Fruit fly (Drosophila melanogaster) whole organism, wandering third instar larva: Measurements from ENCODE around the gene Cep290.

ENCODE experiments used
- Abd-B ChIP-seq: fragments of >200 bp; optimal IDR thresholded peaks from 2 replicates; lab custom pipeline; 2017; ENCODE audit warnings: missing biosample characterization, missing genetic modification characterization
- CG32264 ChIP-seq: fragments of 200-800 bp; sonication (Bioruptor generic); optimal IDR thresholded peaks from 2 replicates; lab custom pipeline; 2016; ENCODE audit warnings: missing biosample characterization, missing genetic modification characterization
- CG9705 ChIP-seq: fragments of 200-800 bp; sonication (Bioruptor generic); optimal IDR thresholded peaks from 2 replicates; lab custom pipeline; 2018; ENCODE audit warnings: missing biosample characterization, mild to moderate bottlenecking, missing genetic modification characterization
- CrebA ChIP-seq: fragments of 200-800 bp; sonication (Bioruptor generic); optimal IDR thresholded peaks from 2 replicates; lab custom pipeline; 2016; ENCODE audit warnings: missing biosample characterization, mild to moderate bottlenecking, missing genetic modification characterization, borderline replicate concordance
- Dfd ChIP-seq: fragments of >200 bp; optimal IDR thresholded peaks from 2 replicates; lab custom pipeline; 2017; ENCODE audit warnings: missing biosample characterization, missing genetic modification characterization
- Dif ChIP-seq: fragments of 200-275, 200-300 bp; sonication (Bioruptor generic); optimal IDR thresholded peaks from 2 replicates; lab custom pipeline; 2018; ENCODE audit warnings: missing biosample characterization, missing genetic modification characterization; ENCODE audit not compliant: partially characterized antibody
- GATAd ChIP-seq: sonication (Bioruptor generic); optimal IDR thresholded peaks from 2 replicates; lab custom pipeline; 2016; ENCODE audit warnings: missing biosample characterization, missing genetic modification characterization
- HLH106 ChIP-seq: fragments of 200-800 bp; optimal IDR thresholded peaks from 3 replicates; lab custom pipeline; 2019; ENCODE audit warnings: missing biosample characterization, mild to moderate bottlenecking, missing genetic modification characterization, moderate library complexity
- Hnf4 ChIP-seq: fragments of 200-800 bp; sonication (Bioruptor generic); optimal IDR thresholded peaks from 2 replicates; lab custom pipeline; 2016; ENCODE audit warnings: missing biosample characterization, mild to moderate bottlenecking, missing genetic modification characterization
- Hr78 ChIP-seq: fragments of >200 bp; optimal IDR thresholded peaks from 2 replicates; lab custom pipeline; 2017; ENCODE audit warnings: missing biosample characterization, missing genetic modification characterization
- Hr83 ChIP-seq: fragments of 200-300 bp; sonication (Bioruptor generic); optimal IDR thresholded peaks from 2 replicates; lab custom pipeline; 2016; ENCODE audit warnings: missing biosample characterization, mild to moderate bottlenecking, missing genetic modification characterization, moderate library complexity; ENCODE audit not compliant: poor library complexity, severe bottlenecking
- Jra ChIP-seq: sonication (Bioruptor generic); optimal IDR thresholded peaks from 2 replicates; lab custom pipeline; 2016; ENCODE audit warnings: missing biosample characterization, missing genetic modification characterization
- Mio ChIP-seq: sonication (Bioruptor generic); optimal IDR thresholded peaks from 2 replicates; lab custom pipeline; 2016; ENCODE audit warnings: missing biosample characterization, missing genetic modification characterization
- Myc ChIP-seq: fragments of >200 bp; optimal IDR thresholded peaks from 2 replicates; lab custom pipeline; 2017
- N ChIP-seq: fragments of >200 bp; optimal IDR thresholded peaks from 2 replicates; lab custom pipeline; 2018; ENCODE audit warnings: missing biosample characterization, missing external identifiers, missing genetic modification characterization
- OdsH ChIP-seq: fragments of 200-800 bp; sonication (Bioruptor generic); optimal IDR thresholded peaks from 2 replicates; lab custom pipeline; 2016; ENCODE audit warnings: missing biosample characterization, mild to moderate bottlenecking, missing genetic modification characterization
- Rel ChIP-seq, 2 experiments: fragments of 200-800 bp; sonication (Bioruptor generic) in 1 of 2; optimal IDR thresholded peaks; 2 replicates in 1 of 2; 3 replicates in 1 of 2; lab custom pipeline; 2016 to 2019; ENCODE audit warnings: mild to moderate bottlenecking in 2 of 2, missing biosample characterization in 2 of 2, missing genetic modification characterization in 2 of 2, moderate library complexity in 1 of 2
- Sp1 ChIP-seq: fragments of 200-800 bp; sonication (Bioruptor generic); optimal IDR thresholded peaks from 3 replicates; lab custom pipeline; 2019; ENCODE audit warnings: missing biosample characterization, mild to moderate bottlenecking, missing genetic modification characterization, moderate library complexity
- Vsx2 ChIP-seq: fragments of 200-300, 225-300 bp; sonication (Bioruptor generic); optimal IDR thresholded peaks from 2 replicates; lab custom pipeline; 2018; ENCODE audit warnings: missing biosample characterization, missing genetic modification characterization; ENCODE audit not compliant: partially characterized antibody
- brk ChIP-seq: fragments of 200-800 bp; sonication (Bioruptor generic); optimal IDR thresholded peaks from 2 replicates; lab custom pipeline; 2016; ENCODE audit warnings: missing biosample characterization, mild to moderate bottlenecking, missing genetic modification characterization
- dl ChIP-seq, 2 experiments: fragments of 175-275, 200-275 bp in 1 of 2; fragments of 200-275 bp in 1 of 2; sonication (Bioruptor generic); optimal IDR thresholded peaks; lab custom pipeline; 2018; ENCODE audit warnings: mild to moderate bottlenecking in 2 of 2, missing biosample characterization in 2 of 2, missing genetic modification characterization in 2 of 2, moderate library complexity in 2 of 2; ENCODE audit not compliant: partially characterized antibody in 2 of 2, insufficient read depth in 1 of 2
- dmrt93B ChIP-seq: fragments of 200-800 bp; sonication (Bioruptor generic); optimal IDR thresholded peaks from 2 replicates; lab custom pipeline; 2018; ENCODE audit warnings: missing biosample characterization, mild to moderate bottlenecking, missing genetic modification characterization
- dsf ChIP-seq: sonication (Bioruptor generic); optimal IDR thresholded peaks from 2 replicates; lab custom pipeline; 2016; ENCODE audit warnings: missing biosample characterization, missing genetic modification characterization, borderline replicate concordance
- ey ChIP-seq: fragments of 200-800 bp; sonication (Bioruptor generic); optimal IDR thresholded peaks from 2 replicates; lab custom pipeline; 2016; ENCODE audit warnings: missing biosample characterization, missing genetic modification characterization
- foxo ChIP-seq, 2 experiments: fragments of 200-800 bp; sonication (Bioruptor generic); optimal IDR thresholded peaks; 2 replicates in 1 of 2; 3 replicates in 1 of 2; lab custom pipeline; 2016 to 2017; ENCODE audit warnings: missing biosample characterization in 2 of 2, missing genetic modification characterization in 2 of 2
- h ChIP-seq: fragments of 200-800 bp; sonication (Bioruptor generic); optimal IDR thresholded peaks from 3 replicates; lab custom pipeline; 2016; ENCODE audit warnings: missing biosample characterization, mild to moderate bottlenecking, missing genetic modification characterization
- lola ChIP-seq: fragments of >200 bp; optimal IDR thresholded peaks from 2 replicates; lab custom pipeline; 2017; ENCODE audit warnings: missing biosample characterization, missing genetic modification characterization
- pan ChIP-seq: fragments of >200 bp; optimal IDR thresholded peaks from 2 replicates; lab custom pipeline; 2017
- psq ChIP-seq: fragments of 200-800 bp; sonication (Bioruptor generic); optimal IDR thresholded peaks from 3 replicates; lab custom pipeline; 2017; ENCODE audit warnings: missing biosample characterization, mild to moderate bottlenecking, missing genetic modification characterization, moderate library complexity
- rgr ChIP-seq: fragments of 200-800 bp; sonication (Bioruptor generic); optimal IDR thresholded peaks from 3 replicates; lab custom pipeline; 2016; ENCODE audit warnings: missing biosample characterization, mild to moderate bottlenecking, missing genetic modification characterization
- sv ChIP-seq: fragments of 200-800 bp; sonication (Bioruptor generic); optimal IDR thresholded peaks from 3 replicates; lab custom pipeline; 2016; ENCODE audit warnings: missing biosample characterization, missing genetic modification characterization
- tai ChIP-seq: sonication (Bioruptor generic); optimal IDR thresholded peaks from 2 replicates; lab custom pipeline; 2016; ENCODE audit warnings: missing biosample characterization, missing genetic modification characterization
- usp ChIP-seq: fragments of >200 bp; optimal IDR thresholded peaks from 2 replicates; lab custom pipeline; 2017; ENCODE audit warnings: missing biosample characterization, missing genetic modification characterization
- woc ChIP-seq: sonication (Bioruptor generic); optimal IDR thresholded peaks from 2 replicates; lab custom pipeline; 2016; ENCODE audit warnings: missing biosample characterization, mild to moderate bottlenecking, missing genetic modification characterization

Cep290 gene

dm6 chr3L:832897-833857, 10.5 kb upstream of the Cep290 start, which contains the start of gene Sf3b3:
Sf3b3 (minus strand) TSS chr3L:833385.
- TF ChIP-seq woc (GFP tag; lab: Kevin White, UChicago) (peak; percentile 57), usp (GFP tag; lab: Kevin White, UChicago) (no peak), Abd-B (GFP tag; lab: Kevin White, UChicago) (no peak), Sp1 (GFP tag; lab: Kevin White, UChicago) (peak; percentile 29), N (no peak), rgr (GFP tag; lab: Kevin White, UChicago) (no peak), CrebA (GFP tag; lab: Kevin White, UChicago) (no peak), dl (GFP tag; optimal IDR thresholded peaks at IDR 0.05; lab: Kevin White, UChicago; ENCODE audit: insufficient read depth in 1 of 2, partially characterized antibody in 2 of 2) (no peak), Jra (no peak), Hnf4 (GFP tag; lab: Kevin White, UChicago) (peak; percentile 26), CG32264 (GFP tag; lab: Kevin White, UChicago) (no peak), Mio (GFP tag; lab: Kevin White, UChicago) (no peak), Rel (GFP tag; optimal IDR thresholded peaks at IDR 0.05; lab: Kevin White, UChicago) (no peak), Rel (tag; optimal IDR thresholded peaks at IDR 0.05; lab: Kevin White, UChicago) (peak; percentile 28), psq (GFP tag; lab: Kevin White, UChicago) (no peak), Myc (lab: Kevin White, UChicago) (peak; percentile 45), CG9705 (GFP tag; lab: Kevin White, UChicago) (peak; percentile 13), sv (no peak), lola (GFP tag; lab: Kevin White, UChicago) (no peak), foxo (GFP tag; optimal IDR thresholded peaks at IDR 0.05; lab: Kevin White, UChicago) (peak in 1 of 2 experiments; percentile 25), HLH106 (tag; lab: Kevin White, UChicago) (peak; percentile 46), h (GFP tag; lab: Kevin White, UChicago) (no peak), Vsx2 (GFP tag; lab: Kevin White, UChicago) (no peak), tai (no peak), pan (lab: Kevin White, UChicago) (no peak), ey (no peak), Dfd (GFP tag; lab: Kevin White, UChicago) (no peak), OdsH (peak; percentile 5), brk (no peak), Dif (GFP tag; lab: Kevin White, UChicago) (no peak), dsf (GFP tag; lab: Kevin White, UChicago) (no peak), Hr78 (no peak), GATAd (no peak), Hr83 (GFP tag; lab: Kevin White, UChicago) (no peak), dmrt93B (GFP tag; lab: Kevin White, UChicago) (no peak)

dm6 chr3L:833878-834277, 9.8 kb upstream of the Cep290 start, which contains the start of gene CG42553:
CG42553 (plus strand) TSS chr3L:834093.
- TF ChIP-seq rgr (GFP tag; lab: Kevin White, UChicago) (no peak), Hnf4 (GFP tag; lab: Kevin White, UChicago) (peak; percentile 13), woc (GFP tag; lab: Kevin White, UChicago) (peak; percentile 78), foxo (GFP tag; optimal IDR thresholded peaks at IDR 0.05; lab: Kevin White, UChicago) (no peak), lola (GFP tag; lab: Kevin White, UChicago) (no peak), Hr83 (GFP tag; lab: Kevin White, UChicago) (peak; percentile 20), Rel (GFP tag; optimal IDR thresholded peaks at IDR 0.05; lab: Kevin White, UChicago) (no peak), Rel (tag; optimal IDR thresholded peaks at IDR 0.05; lab: Kevin White, UChicago) (peak; percentile 7), sv (no peak), dmrt93B (GFP tag; lab: Kevin White, UChicago) (no peak)
